Fruit fly (Drosophila melanogaster): Measurements from ENCODE around the gene Cyp28d1.

Cyp28d1 gene

dm6 chr2L:5232967-5233909 is 23.0 kb downstream of the Cyp28d1 start (continued):
- TF ChIP-seq CG9817 (tag; optimal IDR thresholded peaks at IDR 0.05), result no peak
- TF ChIP-seq CG1832 (GFP tag; optimal IDR thresholded peaks at IDR 0.05), result no peak
- peak; percentile 56 for TF ChIP-seq D (optimal IDR thresholded peaks at IDR 0.05)
- TF ChIP-seq D (GFP tag; optimal IDR thresholded peaks at IDR 0.05), result no peak
- peak; percentile 4 for TF ChIP-seq gem (tag; optimal IDR thresholded peaks at IDR 0.05)
- no peak for TF ChIP-seq Ravus (GFP tag; IDR thresholded peaks at IDR 0.05)
- no peak for TF ChIP-seq CG31388 (GFP tag; optimal IDR thresholded peaks at IDR 0.05)
- no peak for TF ChIP-seq fd96Cb (tag; optimal IDR thresholded peaks at IDR 0.05)
- TF ChIP-seq wdn (GFP tag; IDR thresholded peaks at IDR 0.05), result no peak
- TF ChIP-seq CG8290 (GFP tag; optimal IDR thresholded peaks at IDR 0.05), result no peak
- TF ChIP-seq CG8290 (tag; optimal IDR thresholded peaks at IDR 0.05), result peak in 1 of 2 experiments; percentile 59
- TF ChIP-seq CG11504 (tag; optimal IDR thresholded peaks at IDR 0.05), result peak; percentile 1
- TF ChIP-seq HmgZ (tag; optimal IDR thresholded peaks at IDR 0.05), result peak; percentile 48
- peak; percentile 64 for TF ChIP-seq grn (GFP tag; optimal IDR thresholded peaks at IDR 0.05)
- TF ChIP-seq schlank (tag; optimal IDR thresholded peaks at IDR 0.05), result peak; percentile 14
- TF ChIP-seq sens (GFP tag), result peak; percentile 33
- TF ChIP-seq rib (GFP tag; IDR thresholded peaks at IDR 0.05), result peak; percentile 16; the same call in 1 of the 2 replicates
- no peak for TF ChIP-seq CG10321 (GFP tag; IDR thresholded peaks at IDR 0.05)
- peak; percentile 95 for TF ChIP-seq sug (tag; optimal IDR thresholded peaks at IDR 0.05)
- no peak for TF ChIP-seq insv (GFP tag; optimal IDR thresholded peaks at IDR 0.05)
- TF ChIP-seq seq (GFP tag; IDR thresholded peaks at IDR 0.05), result 0 out of 2 replicates have a peak, but pooled peaks have one; percentile 12
- TF ChIP-seq CG7745 (tag; optimal IDR thresholded peaks at IDR 0.05), result peak; percentile 31
- peak; percentile 46 for TF ChIP-seq odd (GFP tag; optimal IDR thresholded peaks at IDR 0.05)
- peak; percentile 43 for TF ChIP-seq CG2678 (tag; optimal IDR thresholded peaks at IDR 0.05)
- TF ChIP-seq gcm (GFP tag; optimal IDR thresholded peaks at IDR 0.05), result no peak
- 0 out of 3 replicates have a peak, but pooled peaks have one; percentile 21 for TF ChIP-seq ci (GFP tag; IDR thresholded peaks at IDR 0.05)
- 0 out of 2 replicates have a peak, but pooled peaks have one; percentile 14 for TF ChIP-seq E2f2 (GFP tag; IDR thresholded peaks at IDR 0.05)
- peak; percentile 98 for TF ChIP-seq CG8359 (GFP tag; optimal IDR thresholded peaks at IDR 0.05; ENCODE audit: borderline replicate concordance)
- TF ChIP-seq HmgD (GFP tag; optimal IDR thresholded peaks at IDR 0.05), result no peak
- peak; percentile 42 for TF ChIP-seq CG3281 (GFP tag; optimal IDR thresholded peaks at IDR 0.05)
- TF ChIP-seq CG15269 (tag; optimal IDR thresholded peaks at IDR 0.05), result peak; percentile 38
- TF ChIP-seq lab (GFP tag; optimal IDR thresholded peaks at IDR 0.05), result peak; percentile 71
- peak; percentile 42 for TF ChIP-seq Fer1 (GFP tag; optimal IDR thresholded peaks at IDR 0.05)
- peak; percentile 23 for TF ChIP-seq ATbp (GFP tag; optimal IDR thresholded peaks at IDR 0.05)
- TF ChIP-seq mld (GFP tag; IDR thresholded peaks at IDR 0.05; ENCODE audit: partially characterized antibody), result 0 out of 3 replicates have a peak, but pooled peaks have one; percentile 21
- TF ChIP-seq PHDP (tag; optimal IDR thresholded peaks at IDR 0.05), result peak; percentile 19
- TF ChIP-seq Hey (tag; optimal IDR thresholded peaks at IDR 0.05), result peak; percentile 82
- no peak for TF ChIP-seq CkIIα-i1 (GFP tag; IDR thresholded peaks at IDR 0.05)
- TF ChIP-seq CG9437 (GFP tag; optimal IDR thresholded peaks at IDR 0.05), result no peak
- peak in 1 of 2 experiments; percentile 1 for TF ChIP-seq eve (GFP tag; optimal IDR thresholded peaks at IDR 0.05)
- peak; percentile 27 for TF ChIP-seq B-H2 (GFP tag; optimal IDR thresholded peaks at IDR 0.05)
- no peak for TF ChIP-seq CG4424 (GFP tag; optimal IDR thresholded peaks at IDR 0.05)
- TF ChIP-seq CG2120 (GFP tag; optimal IDR thresholded peaks at IDR 0.05), result no peak
- peak; percentile 90 for TF ChIP-seq sd (tag; optimal IDR thresholded peaks at IDR 0.05)
- 0 out of 3 replicates have a peak, but pooled peaks have one; percentile 54 for TF ChIP-seq CG2199 (GFP tag; IDR thresholded peaks at IDR 0.05)
- peak; percentile 57; the same call in 2 of the 3 replicates for TF ChIP-seq vnd (GFP tag; IDR thresholded peaks at IDR 0.05; ENCODE audit: partially characterized antibody)
- peak; percentile 2 for TF ChIP-seq CG15514 (GFP tag; optimal IDR thresholded peaks at IDR 0.05)

Measured in whole organism, embryonic.